Fruit fly (Drosophila melanogaster) whole organism, pupa: ENCODE results near the gene CG15283.

Experiments used
- CG10348 ChIP-seq: fragments of 200-800 bp; sonication (Bioruptor generic); IDR thresholded peaks from 2 replicates; pipeline ENCODE4 v1.3.6; 2022; ENCODE audit warnings: missing biosample characterization, missing genetic modification characterization
- CG12605 ChIP-seq: fragments of 200-800 bp; sonication (Bioruptor generic); IDR thresholded peaks from 2 replicates; pipeline ENCODE4 v1.3.6; 2022; ENCODE audit warnings: missing biosample characterization, missing genetic modification characterization
- CG13204 ChIP-seq: fragments of 200-800 bp; sonication (Bioruptor generic); optimal IDR thresholded peaks from 2 replicates; lab custom pipeline; 2018; ENCODE audit warnings: missing biosample characterization, mild to moderate bottlenecking, missing genetic modification characterization, moderate library complexity
- CG14655 ChIP-seq: fragments of 200-800 bp; sonication (Bioruptor generic); optimal IDR thresholded peaks from 3 replicates; lab custom pipeline; 2017; ENCODE audit warnings: mild to moderate bottlenecking, missing biosample characterization, missing genetic modification reagents, missing genetic modification characterization
- CG15710 ChIP-seq: fragments of 200-800 bp; sonication (Bioruptor generic); optimal IDR thresholded peaks from 2 replicates; lab custom pipeline; 2018; ENCODE audit warnings: missing biosample characterization, mild to moderate bottlenecking, missing genetic modification characterization, moderate library complexity
- CG17806 ChIP-seq: fragments of 200-800 bp; sonication (Bioruptor generic); optimal IDR thresholded peaks from 2 replicates; lab custom pipeline; 2018; ENCODE audit warnings: missing biosample characterization, mild to moderate bottlenecking, missing genetic modification characterization, moderate library complexity
- CG32121 ChIP-seq: fragments of 200-800 bp; sonication (Bioruptor generic); IDR thresholded peaks from 2 replicates; pipeline ENCODE4 v1.3.6; 2022; ENCODE audit warnings: missing biosample characterization, missing genetic modification characterization
- CG34367 ChIP-seq: fragments of 200-800 bp; sonication (Bioruptor generic); optimal IDR thresholded peaks from 2 replicates; lab custom pipeline; 2018; ENCODE audit warnings: missing biosample characterization, mild to moderate bottlenecking, missing genetic modification characterization
- CG4496 ChIP-seq: fragments of 200-800 bp; sonication (Bioruptor generic); IDR thresholded peaks from 3 replicates; pipeline ENCODE4 v1.3.6; 2022; ENCODE audit warnings: missing biosample characterization, missing genetic modification characterization
- CG8159 ChIP-seq: fragments of 200-800 bp; sonication (Bioruptor generic); optimal IDR thresholded peaks from 3 replicates; lab custom pipeline; 2018; ENCODE audit warnings: missing biosample characterization, mild to moderate bottlenecking, missing genetic modification characterization, moderate library complexity
- CG8301 ChIP-seq: fragments of 200-800 bp; sonication (Bioruptor generic); optimal IDR thresholded peaks from 2 replicates; lab custom pipeline; 2018; ENCODE audit warnings: missing biosample characterization, mild to moderate bottlenecking, missing genetic modification characterization
- CG9948 ChIP-seq: fragments of 200-800 bp; sonication (Bioruptor generic); optimal IDR thresholded peaks from 2 replicates; lab custom pipeline; 2018; ENCODE audit warnings: missing biosample characterization, mild to moderate bottlenecking, missing genetic modification characterization, moderate library complexity
- D1 ChIP-seq: fragments of 200-800 bp; sonication (Bioruptor generic); optimal IDR thresholded peaks from 2 replicates; lab custom pipeline; 2018; ENCODE audit warnings: missing biosample characterization, mild to moderate bottlenecking, missing genetic modification characterization, moderate library complexity
- EcR ChIP-seq: fragments of 200-800 bp; sonication (Bioruptor generic); optimal IDR thresholded peaks from 3 replicates; lab custom pipeline; 2019; ENCODE audit warnings: missing biosample characterization, missing genetic modification characterization, mild to moderate bottlenecking, moderate library complexity, missing genetic modification reagents
- Ets98B ChIP-seq: fragments of 200-800 bp; sonication (Bioruptor generic); IDR thresholded peaks from 2 replicates; pipeline ENCODE4 v1.3.6; 2022; ENCODE audit warnings: missing biosample characterization, missing genetic modification characterization
- Pif1A ChIP-seq: fragments of 200-800 bp; sonication (Bioruptor generic); optimal IDR thresholded peaks from 3 replicates; lab custom pipeline; 2016; ENCODE audit warnings: missing biosample characterization, missing genetic modification characterization
- Pif1B ChIP-seq: fragments of 200-800 bp; sonication (Bioruptor generic); optimal IDR thresholded peaks from 3 replicates; lab custom pipeline; 2016; ENCODE audit warnings: missing biosample characterization, missing genetic modification characterization
- Snoo ChIP-seq: fragments of 200-800 bp; sonication (Bioruptor generic); optimal IDR thresholded peaks from 3 replicates; lab custom pipeline; 2017; ENCODE audit warnings: missing biosample characterization, mild to moderate bottlenecking, missing genetic modification characterization, inconsistent platforms
- fd96Ca ChIP-seq: fragments of 200-800 bp; sonication (Bioruptor generic); IDR thresholded peaks from 3 replicates; pipeline ENCODE4 v1.3.6; 2022; ENCODE audit warnings: missing biosample characterization, missing genetic modification characterization
- gl ChIP-seq: fragments of 200-800 bp; sonication (Bioruptor generic); optimal IDR thresholded peaks from 2 replicates; lab custom pipeline; 2018; ENCODE audit warnings: missing biosample characterization, mild to moderate bottlenecking, missing genetic modification characterization
- rn ChIP-seq: fragments of 200-800 bp; sonication (Bioruptor generic); IDR thresholded peaks from 2 replicates; pipeline ENCODE4 v1.3.6; 2022; ENCODE audit warnings: missing biosample characterization, missing genetic modification characterization

CG15283 gene

DNA sequence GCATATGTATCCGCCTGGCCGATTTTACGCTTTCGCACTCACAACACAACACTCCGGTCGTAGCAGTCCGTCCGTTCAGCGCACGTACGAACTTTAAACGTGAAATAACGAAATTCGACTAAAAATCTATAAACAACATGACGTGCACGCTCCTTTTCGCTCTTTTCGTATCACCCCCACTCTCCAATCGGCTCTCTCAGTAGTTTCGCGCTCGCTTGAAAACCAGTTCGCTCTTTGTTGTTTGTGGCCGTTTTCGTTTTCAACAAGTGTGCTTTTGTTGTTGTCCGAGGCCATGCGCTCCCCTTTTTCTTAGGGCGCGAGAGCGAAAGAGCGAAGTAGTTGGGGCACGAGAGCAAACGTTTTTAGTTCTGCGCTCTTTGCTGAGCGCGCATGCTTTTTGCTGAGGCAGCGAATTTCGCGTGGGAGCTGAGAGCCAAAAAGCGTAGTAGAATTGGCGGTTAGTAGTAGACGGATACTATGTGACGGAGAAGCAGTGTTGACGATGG is 41.2 kb downstream of the CG15283 start, which contains the start of gene elB:
Gene elB, minus strand, starts transcription at position 122 of the 506 bp plus-strand sequence.
- TF ChIP-seq CG32121 (GFP tag; lab: Robert Waterston, UW) (peak; percentile 68), CG4496 (GFP tag; lab: Robert Waterston, UW) (no peak), Ets98B (GFP tag; lab: Robert Waterston, UW) (peak; percentile 69; the same call in 1 of the 2 replicates), fd96Ca (GFP tag; lab: Robert Waterston, UW) (peak; percentile 77), CG12605 (GFP tag; lab: Robert Waterston, UW) (peak; percentile 82), Pif1B (GFP tag; lab: Kevin White, UChicago) (peak; percentile 82), CG13204 (peak; percentile 33), CG10348 (GFP tag; lab: Robert Waterston, UW) (no peak), Pif1A (GFP tag; lab: Kevin White, UChicago) (peak; percentile 42), gl (tag; lab: Kevin White, UChicago) (peak; percentile 8), CG8301 (tag; lab: Kevin White, UChicago) (peak; percentile 35), Snoo (tag; lab: Kevin White, UChicago) (no peak), EcR (GFP tag; lab: Kevin White, UChicago) (peak; percentile 50), CG34367 (tag; lab: Kevin White, UChicago) (no peak), rn (GFP tag; lab: Robert Waterston, UW) (no peak)
- TF ChIP-seq, all 21 proteins: peak for 10

DNA sequence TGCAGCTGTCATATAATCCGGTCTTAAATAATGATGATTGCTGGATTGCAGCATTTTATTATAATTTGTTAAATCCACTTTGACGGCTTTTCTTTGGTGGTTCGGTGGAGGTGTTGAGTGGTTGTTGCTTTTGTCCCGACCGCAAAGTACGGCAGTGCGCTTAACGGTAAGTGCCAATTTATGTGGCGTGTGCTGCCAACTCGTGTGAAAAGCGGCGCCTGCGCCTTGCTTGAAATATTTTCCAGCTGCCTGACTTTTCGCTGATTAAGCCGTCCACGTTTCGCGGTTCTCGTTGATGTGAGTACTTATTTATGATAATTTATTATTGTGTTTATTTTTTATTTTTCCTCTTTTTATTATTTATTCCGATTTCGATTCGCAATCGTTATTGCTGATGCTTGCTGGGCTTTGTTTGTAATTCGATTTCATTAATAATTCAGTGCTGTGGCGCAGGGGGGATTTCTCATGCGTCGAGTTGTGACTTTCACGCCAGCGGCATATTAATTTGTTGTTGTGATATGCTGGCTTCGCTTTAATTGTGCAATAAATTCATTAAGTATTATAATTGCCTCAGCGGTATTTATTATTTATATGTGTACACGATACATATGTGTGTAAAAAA is 42.2 kb downstream of the CG15283 start:
- no peak for TF ChIP-seq Ets98B (GFP tag; lab: Robert Waterston, UW)
- no peak for TF ChIP-seq Snoo (tag; lab: Kevin White, UChicago)
- no peak for TF ChIP-seq CG32121 (GFP tag; lab: Robert Waterston, UW)
- no peak for TF ChIP-seq CG34367 (tag; lab: Kevin White, UChicago)
- no peak for TF ChIP-seq CG13204
- TF ChIP-seq fd96Ca (GFP tag; lab: Robert Waterston, UW), result no peak
- TF ChIP-seq EcR (GFP tag; lab: Kevin White, UChicago), result no peak
- TF ChIP-seq CG4496 (GFP tag; lab: Robert Waterston, UW), result no peak
- TF ChIP-seq CG8301 (tag; lab: Kevin White, UChicago), result no peak
- no peak for TF ChIP-seq CG17806 (tag; lab: Kevin White, UChicago)
- no peak for TF ChIP-seq rn (GFP tag; lab: Robert Waterston, UW)
- no peak for TF ChIP-seq CG9948

- no peak for TF ChIP-seq fd96Ca (GFP tag; lab: Robert Waterston, UW)
- TF ChIP-seq CG4496 (GFP tag; lab: Robert Waterston, UW), result 0 out of 3 replicates have a peak, but pooled peaks have one; percentile 19
- TF ChIP-seq CG14655 (GFP tag; lab: Kevin White, UChicago), result no peak
- no peak for TF ChIP-seq CG8301 (tag; lab: Kevin White, UChicago)
- no peak for TF ChIP-seq Pif1B (GFP tag; lab: Kevin White, UChicago)
- TF ChIP-seq CG15710 (tag; lab: Kevin White, UChicago), result no peak
- TF ChIP-seq EcR (GFP tag; lab: Kevin White, UChicago), result no peak
- no peak for TF ChIP-seq CG17806 (tag; lab: Kevin White, UChicago)
Observed at dm6 chr2L:14404744-14405449, 45.8 kb downstream of the CG15283 start.

DNA sequence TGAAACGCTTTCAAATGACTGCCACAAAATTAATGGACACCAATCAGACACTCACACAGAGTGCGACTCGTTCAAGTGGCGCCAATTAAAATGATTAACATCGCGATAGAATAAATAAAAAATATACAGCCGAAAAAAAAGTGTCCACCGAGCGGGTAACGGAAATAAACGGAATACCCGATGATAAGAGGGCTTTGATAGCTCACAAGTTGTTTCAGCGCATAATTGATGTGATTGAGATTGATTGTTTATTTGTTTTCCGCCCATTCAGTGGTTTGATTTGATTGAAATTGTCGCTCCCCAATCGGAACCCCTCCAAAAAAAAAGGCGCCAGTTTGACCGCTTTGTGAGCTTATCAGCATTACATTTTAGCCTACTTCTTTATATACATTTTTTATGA is 47.2 kb downstream of the CG15283 start:
- no peak for TF ChIP-seq CG8301 (tag; lab: Kevin White, UChicago)
- no peak for TF ChIP-seq CG13204
- no peak for TF ChIP-seq Ets98B (GFP tag; lab: Robert Waterston, UW)
- no peak for TF ChIP-seq CG12605 (GFP tag; lab: Robert Waterston, UW)
- TF ChIP-seq Snoo (tag; lab: Kevin White, UChicago), result no peak
- no peak for TF ChIP-seq D1 (tag; lab: Kevin White, UChicago)
- TF ChIP-seq fd96Ca (GFP tag; lab: Robert Waterston, UW), result no peak
- TF ChIP-seq CG9948, result no peak
- no peak for TF ChIP-seq gl (tag; lab: Kevin White, UChicago)
- TF ChIP-seq CG14655 (GFP tag; lab: Kevin White, UChicago), result no peak
- no peak for TF ChIP-seq CG8159 (tag; lab: Kevin White, UChicago)
- TF ChIP-seq CG15710 (tag; lab: Kevin White, UChicago), result no peak
- TF ChIP-seq CG32121 (GFP tag; lab: Robert Waterston, UW), result no peak
- TF ChIP-seq Pif1B (GFP tag; lab: Kevin White, UChicago), result no peak
- no peak for TF ChIP-seq CG17806 (tag; lab: Kevin White, UChicago)
- no peak for TF ChIP-seq rn (GFP tag; lab: Robert Waterston, UW)
- TF ChIP-seq CG4496 (GFP tag; lab: Robert Waterston, UW), result no peak
- TF ChIP-seq Pif1A (GFP tag; lab: Kevin White, UChicago), result no peak
- no peak for TF ChIP-seq CG34367 (tag; lab: Kevin White, UChicago)
- TF ChIP-seq EcR (GFP tag; lab: Kevin White, UChicago), result no peak
- TF ChIP-seq, all 21 proteins: peak for 0

- TF ChIP-seq CG15710 (tag; lab: Kevin White, UChicago) (no peak), D1 (tag; lab: Kevin White, UChicago) (no peak), fd96Ca (GFP tag; lab: Robert Waterston, UW) (no peak), CG4496 (GFP tag; lab: Robert Waterston, UW) (peak; percentile 68; the same call in 2 of the 3 replicates), rn (GFP tag; lab: Robert Waterston, UW) (0 out of 2 replicates have a peak, but pooled peaks have one; percentile 14), CG14655 (GFP tag; lab: Kevin White, UChicago) (peak; percentile 38), CG17806 (tag; lab: Kevin White, UChicago) (peak; percentile 31), CG10348 (GFP tag; lab: Robert Waterston, UW) (no peak), Pif1A (GFP tag; lab: Kevin White, UChicago) (peak; percentile 17), CG13204 (no peak), CG8159 (tag; lab: Kevin White, UChicago) (no peak), Snoo (tag; lab: Kevin White, UChicago) (no peak), CG32121 (GFP tag; lab: Robert Waterston, UW) (no peak)
Observed at dm6 chr2L:14401616-14402240, 49.0 kb downstream of the CG15283 start.
